Worm (Caenorhabditis elegans): Measurements from ENCODE around the gene C48B4.8.

C48B4.8 gene

DNA sequence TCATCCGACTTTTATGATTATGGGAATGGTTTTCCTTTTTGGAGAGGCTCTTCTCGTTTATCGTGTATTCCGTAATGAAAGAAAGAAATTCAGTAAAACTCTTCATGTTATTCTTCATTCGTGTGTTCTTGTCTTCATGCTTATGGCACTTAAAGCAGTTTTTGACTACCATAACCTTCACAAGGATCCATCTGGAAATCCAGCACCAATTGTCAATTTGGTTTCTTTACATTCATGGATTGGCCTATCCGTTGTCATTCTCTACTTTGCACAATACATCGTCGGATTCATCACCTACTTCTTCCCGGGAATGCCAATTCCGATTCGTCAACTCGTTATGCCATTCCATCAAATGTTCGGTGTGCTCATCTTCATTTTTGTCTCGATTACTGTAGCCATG, 49.4 kb downstream of the C48B4.8 start:
- TF ChIP-seq pha-4 (tag; optimal IDR thresholded peaks at IDR 0.05) (no peak), npax-4 (tag; optimal IDR thresholded peaks at IDR 0.05) (no peak), ahr-1 (tag; optimal IDR thresholded peaks at IDR 0.05) (no peak), hlh-30 (tag; optimal IDR thresholded peaks at IDR 0.05; ENCODE audit: insufficient read depth) (no peak), eyg-1 (tag; optimal IDR thresholded peaks at IDR 0.05) (no peak), K02D7.2 (tag; optimal IDR thresholded peaks at IDR 0.05) (no peak), ttx-3 (tag; optimal IDR thresholded peaks at IDR 0.05) (no peak), pag-3 (tag; optimal IDR thresholded peaks at IDR 0.05; ENCODE audit: borderline replicate concordance) (no peak), gmeb-2 (tag; optimal IDR thresholded peaks at IDR 0.05) (no peak), C08G9.2 (tag; optimal IDR thresholded peaks at IDR 0.05) (no peak), nhr-11 (tag; optimal IDR thresholded peaks at IDR 0.05) (no peak), ceh-34 (tag; optimal IDR thresholded peaks at IDR 0.05) (no peak), ceh-30 (tag; optimal IDR thresholded peaks at IDR 0.05) (no peak), sox-4 (tag; optimal IDR thresholded peaks at IDR 0.05) (no peak), elt-2 (tag; optimal IDR thresholded peaks at IDR 0.05) (no peak), pax-1 (tag; optimal IDR thresholded peaks at IDR 0.05) (no peak), syd-9 (tag; optimal IDR thresholded peaks at IDR 0.05) (no peak), elt-4 (tag; optimal IDR thresholded peaks at IDR 0.05) (no peak), sox-2 (GFP tag; IDR thresholded peaks at IDR 0.05) (no peak), ref-2 (tag; optimal IDR thresholded peaks at IDR 0.05) (no peak)

DNA sequence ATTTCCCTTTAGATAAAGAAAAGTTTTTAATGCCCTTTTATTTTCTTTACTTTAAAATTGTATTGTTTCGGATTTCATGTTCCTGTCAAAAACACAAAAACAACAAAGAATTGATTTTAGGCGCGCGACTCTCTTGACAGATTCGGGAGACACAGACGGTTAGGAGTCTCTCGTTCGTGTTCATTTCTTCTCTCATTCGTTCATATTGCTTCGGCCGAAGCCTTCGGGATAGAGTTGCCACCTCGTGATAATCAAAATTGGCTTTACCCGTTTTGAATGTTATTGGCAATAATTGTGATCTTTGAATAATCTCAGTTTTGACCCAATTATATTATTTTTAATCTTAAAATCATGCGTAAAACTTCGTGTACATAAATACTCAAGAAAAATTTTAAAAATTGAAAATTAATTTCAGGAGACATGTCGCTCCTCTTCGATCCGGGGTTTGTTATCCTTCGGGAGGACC, 50.0 kb downstream of the C48B4.8 start, which contains the start of gene F55H2.5:
F55H2.5 (plus strand) TSS at position 416 of the 466 bp plus-strand sequence.
- TF ChIP-seq C08G9.2 (tag; optimal IDR thresholded peaks at IDR 0.05), result no peak
- TF ChIP-seq pha-4 (tag; optimal IDR thresholded peaks at IDR 0.05), result no peak
- TF ChIP-seq unc-42 (tag; optimal IDR thresholded peaks at IDR 0.05), result no peak
- no peak for TF ChIP-seq ztf-16 (tag; optimal IDR thresholded peaks at IDR 0.05)
- no peak for TF ChIP-seq pha-2 (tag; optimal IDR thresholded peaks at IDR 0.05)
- no peak for TF ChIP-seq hlh-6 (tag; optimal IDR thresholded peaks at IDR 0.05)
- no peak for TF ChIP-seq nhr-11 (tag; optimal IDR thresholded peaks at IDR 0.05)
- no peak for TF ChIP-seq gmeb-2 (tag; optimal IDR thresholded peaks at IDR 0.05)
- no peak for TF ChIP-seq hlh-15 (tag; optimal IDR thresholded peaks at IDR 0.05)
- TF ChIP-seq fax-1 (tag; optimal IDR thresholded peaks at IDR 0.05), result no peak
- no peak for TF ChIP-seq ceh-2 (tag; optimal IDR thresholded peaks at IDR 0.05)
- TF ChIP-seq ceh-9 (tag; optimal IDR thresholded peaks at IDR 0.05), result no peak
- TF ChIP-seq hlh-13 (GFP tag; optimal IDR thresholded peaks at IDR 0.05), result no peak
- TF ChIP-seq ceh-45 (GFP tag; IDR thresholded peaks at IDR 0.05), result no peak
- TF ChIP-seq syd-9 (tag; optimal IDR thresholded peaks at IDR 0.05), result no peak
- TF ChIP-seq ceh-14 (tag; optimal IDR thresholded peaks at IDR 0.05), result no peak
- no peak for TF ChIP-seq fkh-10 (GFP tag; optimal IDR thresholded peaks at IDR 0.05)
- no peak for TF ChIP-seq pros-1 (tag; optimal IDR thresholded peaks at IDR 0.05)
